Fruit fly (Drosophila melanogaster): ENCODE results near the gene fusl.

dm6 chr2L:5374989-5375388 lies 37.1 kb upstream of the fusl start:
- TF ChIP-seq CG32121 (GFP tag; IDR thresholded peaks at IDR 0.05) (no peak), CG34367 (tag; optimal IDR thresholded peaks at IDR 0.05) (no peak), CG12605 (GFP tag; IDR thresholded peaks at IDR 0.05) (no peak), Ets98B (GFP tag; IDR thresholded peaks at IDR 0.05) (no peak), EcR (GFP tag; optimal IDR thresholded peaks at IDR 0.05) (no peak)
